Worm (Caenorhabditis elegans) whole organism, young adult: Measurements from ENCODE around the gene his-71.
A peak's percentile ranks its signal among the peaks of the same experiment; 100 is the strongest.

Source experiments
- B0019.2 ChIP-seq: fragments of 200-800 bp; sonication (Bioruptor generic); conservative IDR thresholded peaks from 2 replicates; pipeline ENCODE4 v1.3.6; 2022; ENCODE audit warnings: missing genetic modification reagents, missing genetic modification characterization, missing compliant biosample characterization
- B0261.1 ChIP-seq: sonication (generic microtip); optimal IDR thresholded peaks from 2 replicates; lab custom pipeline; 2016; ENCODE audit warnings: mild to moderate bottlenecking, missing genetic modification characterization, moderate library complexity, missing compliant biosample characterization
- F10E7.11 ChIP-seq: sonication (generic microtip); optimal IDR thresholded peaks from 2 replicates; lab custom pipeline; 2017; ENCODE audit warnings: mild to moderate bottlenecking, missing genetic modification characterization, moderate library complexity, missing compliant biosample characterization
- F39B2.1 ChIP-seq: fragments of 200-800 bp; sonication (Bioruptor generic); IDR thresholded peaks from 2 replicates; pipeline ENCODE4 v1.3.6; 2022; ENCODE audit warnings: missing genetic modification reagents, missing genetic modification characterization, missing compliant biosample characterization
- F55B11.4 ChIP-seq: sonication (generic microtip); optimal IDR thresholded peaks from 2 replicates; lab custom pipeline; 2016; ENCODE audit warnings: missing compliant biosample characterization, missing genetic modification characterization, borderline replicate concordance; ENCODE audit not compliant: insufficient read depth
- F57A8.1 ChIP-seq: fragments of 200-800 bp; sonication (Bioruptor generic); optimal IDR thresholded peaks from 2 replicates; lab custom pipeline; 2018; ENCODE audit warnings: mild to moderate bottlenecking, missing genetic modification characterization, moderate library complexity, missing compliant biosample characterization
- F57C9.4 ChIP-seq: sonication (generic microtip); optimal IDR thresholded peaks from 2 replicates; lab custom pipeline; 2017; ENCODE audit warnings: mild to moderate bottlenecking, missing genetic modification characterization, missing compliant biosample characterization
- T26A5.8 ChIP-seq: sonication (generic microtip); optimal IDR thresholded peaks from 2 replicates; lab custom pipeline; 2016; ENCODE audit warnings: missing genetic modification characterization, missing compliant biosample characterization
- Y53F4B.3 ChIP-seq: fragments of 200-800 bp; sonication (Bioruptor generic); IDR thresholded peaks from 2 replicates; pipeline ENCODE4 v1.3.6; 2022; ENCODE audit warnings: missing genetic modification reagents, missing genetic modification characterization, missing compliant biosample characterization
- Y53G8AR.9 ChIP-seq: fragments of 200-800 bp; sonication (Bioruptor generic); conservative IDR thresholded peaks from 2 replicates; pipeline ENCODE4 v1.3.6; 2022; ENCODE audit warnings: missing genetic modification reagents, missing genetic modification characterization, missing compliant biosample characterization
- Y56A3A.18 ChIP-seq: fragments of 200-800 bp; sonication (Bioruptor generic); IDR thresholded peaks from 2 replicates; pipeline ENCODE4 v1.3.6; 2022; ENCODE audit warnings: missing genetic modification reagents, missing genetic modification characterization, missing compliant biosample characterization
- aptf-2 ChIP-seq: fragments of 200-800 bp; sonication (Bioruptor generic); conservative IDR thresholded peaks from 2 replicates; pipeline ENCODE4 v1.3.6; 2022; ENCODE audit warnings: missing genetic modification reagents, missing genetic modification characterization, missing compliant biosample characterization
- attf-5 ChIP-seq: fragments of 200-800 bp; sonication (Bioruptor generic); optimal IDR thresholded peaks from 2 replicates; lab custom pipeline; 2018; ENCODE audit warnings: mild to moderate bottlenecking, missing genetic modification characterization, missing compliant biosample characterization
- attf-6 ChIP-seq: fragments of 200-800 bp; sonication (Bioruptor generic); IDR thresholded peaks from 2 replicates; pipeline ENCODE4 v1.3.6; 2022; ENCODE audit warnings: missing genetic modification reagents, missing genetic modification characterization, missing compliant biosample characterization
- bed-1 ChIP-seq: fragments of 200-800 bp; sonication (Bioruptor generic); IDR thresholded peaks from 2 replicates; pipeline ENCODE4 v1.3.6; 2022; ENCODE audit warnings: missing genetic modification reagents, missing genetic modification characterization, missing compliant biosample characterization
- ceh-100 ChIP-seq: fragments of 200-800 bp; sonication (Bioruptor generic); IDR thresholded peaks from 2 replicates; pipeline ENCODE4 v1.3.6; 2022; ENCODE audit warnings: missing genetic modification reagents, missing genetic modification characterization, missing compliant biosample characterization
- ceh-40 ChIP-seq: fragments of 200-800 bp; sonication (Bioruptor generic); IDR thresholded peaks from 2 replicates; pipeline ENCODE4 v1.3.6; 2022; ENCODE audit warnings: missing genetic modification characterization, missing compliant biosample characterization
- dox-1 ChIP-seq: fragments of 200-800 bp; sonication (Bioruptor generic); IDR thresholded peaks from 2 replicates; pipeline ENCODE4 v1.3.6; 2022; ENCODE audit warnings: missing genetic modification reagents, missing genetic modification characterization, missing compliant biosample characterization
- dpl-1 ChIP-seq: fragments of 150-350 bp; optimal IDR thresholded peaks from 2 replicates; lab custom pipeline; 2014; ENCODE audit warnings: missing biosample characterization, missing genetic modification reagents, missing genetic modification characterization
- egl-18 ChIP-seq: fragments of 200-800 bp; sonication (Bioruptor generic); IDR thresholded peaks from 2 replicates; pipeline ENCODE4 v1.3.6; 2022; ENCODE audit warnings: missing genetic modification reagents, missing genetic modification characterization, missing compliant biosample characterization
- ekl-4 ChIP-seq: fragments of 200-800 bp; sonication (Bioruptor generic); IDR thresholded peaks from 2 replicates; pipeline ENCODE4 v1.3.6; 2022; ENCODE audit warnings: missing genetic modification reagents, missing genetic modification characterization, missing compliant biosample characterization
- hlh-12 ChIP-seq: sonication (generic microtip); optimal IDR thresholded peaks from 2 replicates; lab custom pipeline; 2016; ENCODE audit warnings: missing genetic modification characterization, missing compliant biosample characterization
- hlh-26 ChIP-seq: fragments of 200-800 bp; sonication (Bioruptor generic); conservative IDR thresholded peaks from 2 replicates; pipeline ENCODE4 v1.3.6; 2022; ENCODE audit warnings: missing genetic modification reagents, missing genetic modification characterization, missing compliant biosample characterization
- lin-40 ChIP-seq: sonication (generic microtip); optimal IDR thresholded peaks from 2 replicates; lab custom pipeline; 2016; ENCODE audit warnings: missing genetic modification characterization, mild to moderate bottlenecking, missing compliant biosample characterization, missing genotype, missing genetic modification reagents
- lsl-1 ChIP-seq: fragments of 200-800 bp; sonication (Bioruptor generic); optimal IDR thresholded peaks from 2 replicates; lab custom pipeline; 2018; ENCODE audit warnings: mild to moderate bottlenecking, missing genetic modification characterization, moderate library complexity, missing compliant biosample characterization
- madf-10 ChIP-seq: sonication (generic microtip); optimal IDR thresholded peaks from 2 replicates; lab custom pipeline; 2016; ENCODE audit warnings: mild to moderate bottlenecking, missing genetic modification characterization, missing compliant biosample characterization
- madf-8 ChIP-seq: fragments of 200-800 bp; sonication (Bioruptor generic); conservative IDR thresholded peaks from 2 replicates; pipeline ENCODE4 v1.3.6; 2022; ENCODE audit warnings: missing genetic modification reagents, missing genetic modification characterization, missing compliant biosample characterization
- nfya-1 ChIP-seq: sonication (generic microtip); optimal IDR thresholded peaks from 2 replicates; lab custom pipeline; 2017; ENCODE audit warnings: antibody characterized with exemption, missing compliant biosample characterization, missing genetic modification characterization, borderline replicate concordance; ENCODE audit not compliant: insufficient read depth
- nfya-2 ChIP-seq: fragments of 200-800 bp; sonication (Bioruptor generic); IDR thresholded peaks from 2 replicates; pipeline ENCODE4 v1.3.6; 2022; ENCODE audit warnings: missing genetic modification reagents, missing genetic modification characterization, missing compliant biosample characterization
- nhr-120 ChIP-seq: fragments of 200-800 bp; sonication (Bioruptor generic); IDR thresholded peaks from 2 replicates; pipeline ENCODE4 v1.3.6; 2022; ENCODE audit warnings: missing genetic modification characterization, missing compliant biosample characterization
- nhr-179 ChIP-seq: sonication (generic microtip); optimal IDR thresholded peaks from 2 replicates; lab custom pipeline; 2016; ENCODE audit warnings: mild to moderate bottlenecking, missing genetic modification characterization, missing compliant biosample characterization
- nhr-27 ChIP-seq: fragments of 200-800 bp; sonication (Bioruptor generic); optimal IDR thresholded peaks from 2 replicates; lab custom pipeline; 2018; ENCODE audit warnings: mild to moderate bottlenecking, missing genetic modification characterization, moderate library complexity, missing compliant biosample characterization
- nhr-80 ChIP-seq: sonication (generic microtip); optimal IDR thresholded peaks from 2 replicates; lab custom pipeline; 2016; ENCODE audit warnings: missing genetic modification characterization, missing compliant biosample characterization
- pha-4 ChIP-seq: fragments of 150-350 bp; sonication (generic microtip); optimal IDR thresholded peaks from 2 replicates; lab custom pipeline; 2014; ENCODE audit warnings: missing biosample characterization, missing genetic modification reagents, missing genetic modification characterization
- rpc-1 ChIP-seq, 2 experiments: fragments of 150-350 bp in 1 of 2; sonication (generic microtip) in 1 of 2; optimal IDR thresholded peaks; 2 replicates each; lab custom pipeline; 2014 to 2018; ENCODE audit warnings: missing biosample characterization in 1 of 2, missing genetic modification characterization in 1 of 2, missing genetic modification reagents in 1 of 2, missing genotype in 1 of 2
- sdz-38 ChIP-seq: sonication (generic microtip); optimal IDR thresholded peaks from 2 replicates; lab custom pipeline; 2016; ENCODE audit warnings: missing genotype, missing genetic modification characterization, missing compliant biosample characterization
- snpc-1.1 ChIP-seq: sonication (generic microtip); optimal IDR thresholded peaks from 2 replicates; lab custom pipeline; 2017; ENCODE audit warnings: missing genetic modification characterization, mild to moderate bottlenecking, missing compliant biosample characterization, antibody characterized with exemption, moderate library complexity, missing genotype, missing genetic modification reagents; ENCODE audit not compliant: insufficient read depth
- somi-1 ChIP-seq: fragments of 200-800 bp; sonication (Bioruptor generic); optimal IDR thresholded peaks from 2 replicates; lab custom pipeline; 2018; ENCODE audit warnings: mild to moderate bottlenecking, missing genetic modification characterization, missing compliant biosample characterization
- tlf-1 ChIP-seq: fragments of 200-800 bp; sonication (Bioruptor generic); optimal IDR thresholded peaks from 2 replicates; lab custom pipeline; 2018; ENCODE audit warnings: mild to moderate bottlenecking, missing genetic modification characterization, missing compliant biosample characterization
- unc-62 ChIP-seq: fragments of 150-350 bp; optimal IDR thresholded peaks from 2 replicates; lab custom pipeline; 2014; ENCODE audit warnings: missing biosample characterization, missing genetic modification reagents, missing genetic modification characterization
- zfh-2 ChIP-seq: fragments of 200-800 bp; sonication (Bioruptor generic); conservative IDR thresholded peaks from 2 replicates; pipeline ENCODE4 v1.3.6; 2022; ENCODE audit warnings: missing genetic modification reagents, missing genetic modification characterization, missing compliant biosample characterization
- ztf-18 ChIP-seq: sonication (generic microtip); optimal IDR thresholded peaks from 2 replicates; lab custom pipeline; 2016; ENCODE audit warnings: missing genotype, mild to moderate bottlenecking, missing genetic modification characterization, missing compliant biosample characterization
- ztf-22 ChIP-seq: fragments of 200-800 bp; sonication (Bioruptor generic); optimal IDR thresholded peaks from 2 replicates; lab custom pipeline; 2018; ENCODE audit warnings: mild to moderate bottlenecking, missing genetic modification characterization, moderate library complexity, missing compliant biosample characterization
- ztf-25 ChIP-seq: fragments of 200-800 bp; sonication (Bioruptor generic); IDR thresholded peaks from 2 replicates; pipeline ENCODE4 v1.3.6; 2022; ENCODE audit warnings: missing genetic modification reagents, missing genetic modification characterization, missing compliant biosample characterization
- ztf-26 ChIP-seq: sonication (generic microtip); optimal IDR thresholded peaks from 2 replicates; lab custom pipeline; 2017; ENCODE audit warnings: missing genetic modification characterization, missing compliant biosample characterization
- ztf-3 ChIP-seq: fragments of 200-800 bp; sonication (Bioruptor generic); optimal IDR thresholded peaks from 2 replicates; lab custom pipeline; 2018; ENCODE audit warnings: mild to moderate bottlenecking, missing genetic modification characterization, missing compliant biosample characterization
- ztf-6 ChIP-seq: fragments of 200-800 bp; sonication (Bioruptor generic); IDR thresholded peaks from 2 replicates; pipeline ENCODE4 v1.3.6; 2022; ENCODE audit warnings: missing genetic modification reagents, missing genetic modification characterization, missing compliant biosample characterization

The his-71 gene

DNA sequence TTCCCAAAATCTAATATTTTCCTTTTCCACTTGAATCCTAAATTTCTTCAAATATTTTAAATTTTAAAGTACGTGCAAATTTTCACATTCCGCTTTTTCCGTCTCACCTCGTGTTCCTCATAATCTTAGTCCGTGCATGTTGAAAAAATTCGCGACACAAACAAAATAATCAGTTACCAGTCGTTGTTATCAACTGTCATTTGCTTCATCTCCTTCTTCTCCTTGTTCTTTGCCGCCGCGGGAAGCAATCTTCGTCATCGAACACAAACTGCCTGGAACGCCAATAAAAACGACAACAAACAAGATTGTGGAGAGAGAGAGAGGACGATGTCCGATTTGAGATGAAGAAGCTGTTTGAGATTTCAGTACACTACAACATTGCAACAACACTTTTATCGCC, 35.9 kb upstream of the his-71 start, which contains the start of gene C34D10.5:
C34D10.5 (plus strand) TSS at position 269 of the 400 bp plus-strand sequence.
- TF ChIP-seq pha-4 (tag; lab: Kevin White, UChicago) = peak; percentile 35
- no peak for TF ChIP-seq rpc-1 (optimal IDR thresholded peaks at IDR 0.05; lab: Kevin White, UChicago)
- no peak for TF ChIP-seq rpc-1 (tag; optimal IDR thresholded peaks at IDR 0.05; lab: Kevin White, UChicago)
- TF ChIP-seq nhr-80 (tag; lab: Kevin White, UChicago) = peak; percentile 26

DNA sequence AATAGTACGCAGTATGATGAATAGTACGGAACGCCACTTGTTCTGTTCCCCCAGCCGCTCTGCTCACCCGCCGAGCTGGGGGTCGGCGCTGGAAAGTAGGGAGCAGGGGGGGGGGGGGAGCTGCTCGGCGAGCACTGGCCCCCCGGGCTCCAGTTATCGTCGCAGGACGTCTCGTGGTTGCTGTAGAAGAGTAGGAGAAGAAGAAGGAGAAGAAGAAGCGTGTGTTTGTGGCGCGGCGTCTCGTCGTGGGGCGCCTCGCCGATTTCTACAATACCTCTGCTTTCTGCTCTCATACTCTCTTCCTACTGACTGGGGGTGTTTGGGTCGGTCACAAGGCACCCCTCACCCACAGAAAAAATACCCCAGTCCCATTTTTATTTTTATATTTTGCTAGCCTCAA, 35.4 kb upstream of the his-71 start:
- TF ChIP-seq rpc-1 (optimal IDR thresholded peaks at IDR 0.05; lab: Kevin White, UChicago) (no peak), rpc-1 (tag; optimal IDR thresholded peaks at IDR 0.05; lab: Kevin White, UChicago) (no peak), egl-18 (no peak), ztf-22 (GFP tag; lab: Kevin White, UChicago) (no peak), nfya-1 (tag; lab: Kevin White, UChicago) (no peak), nhr-120 (no peak), F55B11.4 (no peak), Y53F4B.3 (GFP tag; lab: Robert Waterston, UW) (no peak), dox-1 (peak; percentile 42; the same call in 1 of the 2 replicates), F57C9.4 (tag; lab: Kevin White, UChicago) (no peak), ztf-18 (tag; lab: Kevin White, UChicago) (no peak), ztf-26 (no peak), lin-40 (tag; lab: Kevin White, UChicago) (no peak), F10E7.11 (no peak), nhr-179 (tag; lab: Kevin White, UChicago) (no peak), hlh-26 (GFP tag; lab: Robert Waterston, UW) (no peak), Y56A3A.18 (GFP tag; lab: Robert Waterston, UW) (no peak), zfh-2 (GFP tag; lab: Robert Waterston, UW) (peak; percentile 99), nhr-27 (no peak), ztf-25 (GFP tag; lab: Robert Waterston, UW) (no peak), lsl-1 (GFP tag; lab: Kevin White, UChicago) (no peak), aptf-2 (GFP tag; lab: Robert Waterston, UW) (no peak), hlh-12 (tag; lab: Kevin White, UChicago) (no peak), snpc-1.1 (no peak), T26A5.8 (tag; lab: Kevin White, UChicago) (no peak), F57A8.1 (GFP tag; lab: Kevin White, UChicago) (no peak), attf-6 (GFP tag; lab: Robert Waterston, UW) (no peak), Y53G8AR.9 (GFP tag; lab: Robert Waterston, UW) (no peak; the same call in 1 of the 2 replicates), F39B2.1 (GFP tag; lab: Robert Waterston, UW) (no peak), ztf-6 (GFP tag; lab: Robert Waterston, UW) (no peak), tlf-1 (GFP tag; lab: Kevin White, UChicago) (no peak), ceh-40 (GFP tag; lab: Robert Waterston, UW) (no peak), ekl-4 (GFP tag; lab: Robert Waterston, UW) (peak; percentile 60), sdz-38 (tag; lab: Kevin White, UChicago) (no peak), madf-8 (no peak), ztf-3 (GFP tag; lab: Kevin White, UChicago) (peak; percentile 31), ceh-100 (GFP tag; lab: Robert Waterston, UW) (no peak), somi-1 (no peak), B0261.1 (no peak), B0019.2 (GFP tag; lab: Robert Waterston, UW) (0 out of 2 replicates have a peak, but pooled peaks have one; percentile 3), madf-10 (tag; lab: Kevin White, UChicago) (no peak), nfya-2 (GFP tag; lab: Robert Waterston, UW) (no peak), attf-5 (GFP tag; lab: Kevin White, UChicago) (peak; percentile 40), unc-62 (GFP tag; lab: Kevin White, UChicago) (no peak), dpl-1 (GFP tag; lab: Kevin White, UChicago) (no peak), bed-1 (GFP tag; lab: Robert Waterston, UW) (no peak)
